Worm (Caenorhabditis elegans): ENCODE data around the gene F46H6.5.

DNA sequence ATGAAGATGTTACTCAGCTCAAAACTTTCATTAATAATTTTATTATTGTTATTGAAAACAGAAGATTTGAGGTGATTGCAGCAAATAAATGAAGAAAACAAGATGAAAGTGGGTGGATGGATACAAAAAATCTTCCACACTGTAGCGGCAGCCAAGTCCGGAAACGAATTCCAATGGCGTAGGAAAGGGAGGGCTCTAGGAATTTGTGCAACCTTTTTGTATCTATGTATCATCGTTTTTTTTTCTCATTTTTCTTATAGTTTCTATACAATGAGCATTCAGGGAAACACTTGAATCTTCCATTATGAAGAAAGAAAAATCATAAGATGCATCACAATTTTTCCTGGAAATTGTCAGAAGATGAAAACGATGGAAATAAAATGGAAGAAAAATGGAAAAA lies 8.5 kb upstream of the F46H6.5 start:
- TF ChIP-seq mep-1 (tag; optimal IDR thresholded peaks at IDR 0.05) (no peak), lir-3 (tag; optimal IDR thresholded peaks at IDR 0.05) (no peak), fkh-10 (GFP tag; optimal IDR thresholded peaks at IDR 0.05) (no peak), nhr-25 (tag; optimal IDR thresholded peaks at IDR 0.05; ENCODE audit: borderline replicate concordance, insufficient read depth) (no peak), nhr-102 (tag; optimal IDR thresholded peaks at IDR 0.05) (no peak), D1046.2 (GFP tag; IDR thresholded peaks at IDR 0.05) (no peak)

Measured in whole organism, L4 larva.